Worm (Caenorhabditis elegans): ENCODE data around the gene Y70C5A.3.

The Y70C5A.3 gene

DNA sequence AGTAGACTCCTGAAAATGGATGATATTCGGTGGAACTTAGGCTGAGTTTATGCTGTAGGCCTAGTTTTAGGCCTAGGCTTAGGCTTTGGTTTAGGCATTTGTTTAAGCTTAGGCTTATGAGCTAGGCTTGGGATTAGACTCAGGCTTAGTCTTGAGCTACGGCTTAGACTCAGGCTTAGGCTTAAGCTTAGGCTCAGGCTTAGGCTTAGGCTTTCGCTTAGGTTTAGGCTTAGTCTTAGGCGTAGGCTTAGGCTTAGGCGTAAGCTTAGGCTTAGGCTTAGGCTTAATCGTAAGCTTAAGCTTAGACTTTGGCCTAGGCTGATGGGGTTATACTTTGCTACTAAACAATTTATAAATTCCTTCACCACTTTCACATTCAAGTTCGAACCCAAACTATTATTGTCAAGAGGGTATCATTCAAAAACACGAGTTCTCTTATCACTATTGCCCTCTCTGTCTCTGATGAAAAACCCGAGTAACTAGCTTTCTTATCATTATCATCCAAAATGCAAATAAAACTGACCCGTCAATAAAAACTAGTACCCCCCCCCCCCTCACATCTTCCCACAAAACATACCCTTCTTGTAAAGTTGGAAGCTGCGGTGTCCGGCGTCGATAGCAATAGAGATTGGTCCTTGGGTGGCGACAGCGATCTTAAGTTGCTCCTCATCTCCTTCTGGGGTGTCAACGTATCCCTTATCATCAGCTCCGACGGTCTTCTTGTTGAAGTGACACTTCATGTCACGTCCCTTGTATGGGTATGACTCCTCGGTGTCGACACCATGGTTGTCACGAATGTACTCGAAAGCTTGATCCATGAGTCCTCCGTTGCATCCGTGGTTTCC lies 27.6 kb downstream of the Y70C5A.3 start:
- no peak for TF ChIP-seq nhr-237 (tag; optimal IDR thresholded peaks at IDR 0.05)
- no peak for TF ChIP-seq ztf-11 (tag; optimal IDR thresholded peaks at IDR 0.05)
- no peak for TF ChIP-seq nhr-21 (tag; optimal IDR thresholded peaks at IDR 0.05)
- peak; percentile 43 for TF ChIP-seq fos-1 (tag; optimal IDR thresholded peaks at IDR 0.05)
- no peak for TF ChIP-seq lin-13 (GFP tag; optimal IDR thresholded peaks at IDR 0.05)
- peak; percentile 47 for TF ChIP-seq gmeb-1 (tag; optimal IDR thresholded peaks at IDR 0.05)
- TF ChIP-seq ceh-82 (tag; optimal IDR thresholded peaks at IDR 0.05), result no peak
- TF ChIP-seq sma-3 (GFP tag; optimal IDR thresholded peaks at IDR 0.05), result no peak
- TF ChIP-seq nhr-77 (tag; optimal IDR thresholded peaks at IDR 0.05), result no peak
- no peak for TF ChIP-seq nhr-11 (tag; optimal IDR thresholded peaks at IDR 0.05)
- no peak for TF ChIP-seq lin-39 (tag; optimal IDR thresholded peaks at IDR 0.05)
- no peak for TF ChIP-seq nhr-23 (tag; optimal IDR thresholded peaks at IDR 0.05)
- no peak for TF ChIP-seq unc-55 (GFP tag; optimal IDR thresholded peaks at IDR 0.05)
- TF ChIP-seq unc-62 (GFP tag; optimal IDR thresholded peaks at IDR 0.05), result no peak
- peak; percentile 26 for TF ChIP-seq ama-1 (optimal IDR thresholded peaks at IDR 0.05)
- TF ChIP-seq sma-9 (GFP tag; optimal IDR thresholded peaks at IDR 0.05), result peak; percentile 41
- no peak for TF ChIP-seq sma-9 (tag; optimal IDR thresholded peaks at IDR 0.05)
- TF ChIP-seq zag-1 (tag; optimal IDR thresholded peaks at IDR 0.05), result no peak
- TF ChIP-seq alr-1 (tag; optimal IDR thresholded peaks at IDR 0.05), result no peak
- no peak for TF ChIP-seq nhr-25 (tag; optimal IDR thresholded peaks at IDR 0.05)
- no peak for TF ChIP-seq aly-2 (tag; optimal IDR thresholded peaks at IDR 0.05)
- TF ChIP-seq ztf-4 (tag; optimal IDR thresholded peaks at IDR 0.05), result no peak
- TF ChIP-seq elt-1 (tag; optimal IDR thresholded peaks at IDR 0.05), result no peak
- no peak for TF ChIP-seq ZK546.5 (tag; optimal IDR thresholded peaks at IDR 0.05)
- no peak for TF ChIP-seq nhr-129 (tag; optimal IDR thresholded peaks at IDR 0.05)
- TF ChIP-seq crh-2 (tag; optimal IDR thresholded peaks at IDR 0.05), result peak; percentile 34
- TF ChIP-seq R02D3.7 (tag; optimal IDR thresholded peaks at IDR 0.05), result no peak
- TF ChIP-seq Y55F3AM.14 (GFP tag; optimal IDR thresholded peaks at IDR 0.05), result peak; percentile 31

DNA sequence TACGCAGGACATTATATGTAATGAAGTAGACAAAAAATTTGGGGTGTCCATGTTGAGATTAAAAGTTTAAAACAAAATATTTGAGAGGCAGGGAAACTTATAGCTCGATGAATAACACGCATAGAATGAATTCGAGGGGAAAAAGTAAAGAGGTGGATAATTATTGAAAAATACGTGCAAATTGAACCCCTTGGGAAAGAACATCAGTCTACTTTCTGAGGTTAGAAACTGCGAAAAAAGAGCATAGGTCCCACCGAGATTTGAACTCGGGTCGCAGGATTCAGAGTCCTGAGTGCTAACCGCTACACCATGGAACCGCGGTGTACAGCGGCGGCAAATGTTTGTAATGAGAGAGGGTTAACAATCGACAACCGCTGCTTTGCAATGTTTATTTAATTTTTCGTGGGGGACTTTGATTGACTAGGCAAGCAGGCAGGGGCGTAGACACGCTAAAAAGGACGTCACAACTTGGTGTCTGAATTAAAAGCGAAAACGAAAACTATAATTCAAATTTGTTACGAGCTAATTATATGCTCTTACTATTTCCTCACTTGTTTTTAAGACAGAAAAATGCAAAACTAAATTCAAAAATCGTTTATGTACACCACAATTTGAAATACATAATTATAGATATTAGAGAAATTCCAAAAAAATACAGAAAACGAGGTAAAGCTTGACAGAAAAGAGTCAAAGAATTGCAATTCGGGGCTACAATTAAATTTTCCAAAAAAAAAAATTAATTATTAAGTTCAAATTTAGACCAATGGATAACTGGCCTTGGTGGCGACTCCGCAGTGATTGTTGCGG lies 28.5 kb downstream of the Y70C5A.3 start, which contains the start of gene srh-269:
Gene srh-269 (minus strand): TSS at position 51 of the 807 bp plus-strand sequence.
- TF ChIP-seq nhr-23 (tag; optimal IDR thresholded peaks at IDR 0.05) (no peak), snpc-4 (tag; optimal IDR thresholded peaks at IDR 0.05) (peak; percentile 30), blmp-1 (tag; optimal IDR thresholded peaks at IDR 0.05; ENCODE audit: insufficient read depth) (no peak), elt-1 (tag; optimal IDR thresholded peaks at IDR 0.05) (no peak), alr-1 (tag; optimal IDR thresholded peaks at IDR 0.05) (no peak), lin-11 (tag; optimal IDR thresholded peaks at IDR 0.05) (no peak), nhr-237 (tag; optimal IDR thresholded peaks at IDR 0.05) (no peak), mdl-1 (tag; optimal IDR thresholded peaks at IDR 0.05) (no peak), nhr-10 (tag; optimal IDR thresholded peaks at IDR 0.05) (no peak), lin-39 (tag; optimal IDR thresholded peaks at IDR 0.05) (no peak), skn-1 (tag; optimal IDR thresholded peaks at IDR 0.05) (no peak), ztf-4 (tag; optimal IDR thresholded peaks at IDR 0.05) (peak; percentile 16), ceh-16 (tag; optimal IDR thresholded peaks at IDR 0.05) (no peak), nhr-12 (tag; optimal IDR thresholded peaks at IDR 0.05) (no peak), unc-62 (GFP tag; optimal IDR thresholded peaks at IDR 0.05) (no peak), mbf-1 (tag; optimal IDR thresholded peaks at IDR 0.05) (no peak), nhr-129 (tag; optimal IDR thresholded peaks at IDR 0.05) (peak; percentile 76), ceh-82 (tag; optimal IDR thresholded peaks at IDR 0.05) (no peak), mab-5 (tag; optimal IDR thresholded peaks at IDR 0.05) (no peak), F13H6.1 (tag; optimal IDR thresholded peaks at IDR 0.05) (peak; percentile 55), dmd-4 (tag; optimal IDR thresholded peaks at IDR 0.05) (no peak), ztf-11 (tag; optimal IDR thresholded peaks at IDR 0.05) (no peak), nhr-25 (tag; optimal IDR thresholded peaks at IDR 0.05) (no peak), lsy-2 (tag; optimal IDR thresholded peaks at IDR 0.05) (peak; percentile 27 to 63), nhr-11 (tag; optimal IDR thresholded peaks at IDR 0.05) (no peak), Y55F3AM.14 (GFP tag; optimal IDR thresholded peaks at IDR 0.05) (peak; percentile 72), nhr-21 (tag; optimal IDR thresholded peaks at IDR 0.05) (peak; percentile 47), unc-55 (GFP tag; optimal IDR thresholded peaks at IDR 0.05) (no peak), ZK546.5 (tag; optimal IDR thresholded peaks at IDR 0.05) (no peak), sma-9 (GFP tag; optimal IDR thresholded peaks at IDR 0.05) (peak; percentile 54), sma-9 (tag; optimal IDR thresholded peaks at IDR 0.05) (no peak), nhr-77 (tag; optimal IDR thresholded peaks at IDR 0.05) (no peak), zag-1 (tag; optimal IDR thresholded peaks at IDR 0.05) (no peak), C34F6.9 (tag; optimal IDR thresholded peaks at IDR 0.05) (peak; percentile 36), ztf-1 (GFP tag; conservative IDR thresholded peaks at IDR 0.05) (no peak), gmeb-1 (tag; optimal IDR thresholded peaks at IDR 0.05) (peak; percentile 52), peb-1 (tag; optimal IDR thresholded peaks at IDR 0.05) (no peak), sma-3 (GFP tag; optimal IDR thresholded peaks at IDR 0.05) (peak; percentile 42), elt-3 (tag; optimal IDR thresholded peaks at IDR 0.05) (no peak), nhr-6 (tag; optimal IDR thresholded peaks at IDR 0.05) (peak; percentile 12), aly-2 (tag; optimal IDR thresholded peaks at IDR 0.05) (no peak), unc-39 (tag; optimal IDR thresholded peaks at IDR 0.05) (no peak), fos-1 (tag; optimal IDR thresholded peaks at IDR 0.05) (peak; percentile 40)
